Worm (Caenorhabditis elegans) whole organism, young adult: ENCODE results near the gene str-4.

Source experiments
- B0035.1 ChIP-seq: sonication (generic microtip); optimal IDR thresholded peaks from 2 replicates; lab custom pipeline; 2016; ENCODE audit warnings: missing genetic modification characterization, mild to moderate bottlenecking, missing compliant biosample characterization, missing genotype, missing genetic modification reagents
- B0336.3 ChIP-seq: fragments of 200-800 bp; sonication (Bioruptor generic); IDR thresholded peaks from 2 replicates; pipeline ENCODE4 v1.3.6; 2022; ENCODE audit warnings: missing genetic modification characterization, missing compliant biosample characterization
- C17E4.6 ChIP-seq: fragments of 200-800 bp; sonication (Bioruptor generic); IDR thresholded peaks from 2 replicates; pipeline ENCODE4 v1.3.6; 2022; ENCODE audit warnings: missing genetic modification reagents, missing genetic modification characterization, missing compliant biosample characterization
- F23B12.7 ChIP-seq: sonication (generic microtip); optimal IDR thresholded peaks from 2 replicates; lab custom pipeline; 2017; ENCODE audit warnings: missing genetic modification characterization, mild to moderate bottlenecking, missing compliant biosample characterization, antibody characterized with exemption, moderate library complexity; ENCODE audit not compliant: insufficient read depth
- F55B11.4 ChIP-seq: sonication (generic microtip); optimal IDR thresholded peaks from 2 replicates; lab custom pipeline; 2016; ENCODE audit warnings: missing compliant biosample characterization, missing genetic modification characterization, borderline replicate concordance; ENCODE audit not compliant: insufficient read depth
- T26A5.8 ChIP-seq: sonication (generic microtip); optimal IDR thresholded peaks from 2 replicates; lab custom pipeline; 2016; ENCODE audit warnings: missing genetic modification characterization, missing compliant biosample characterization
- Y53F4B.3 ChIP-seq: fragments of 200-800 bp; sonication (Bioruptor generic); IDR thresholded peaks from 2 replicates; pipeline ENCODE4 v1.3.6; 2022; ENCODE audit warnings: missing genetic modification reagents, missing genetic modification characterization, missing compliant biosample characterization
- Y67H2A.10 ChIP-seq: fragments of 200-800 bp; sonication (Bioruptor generic); conservative IDR thresholded peaks from 2 replicates; pipeline ENCODE4 v1.3.6; 2022; ENCODE audit warnings: missing genetic modification reagents, missing genetic modification characterization, missing compliant biosample characterization
- Y79H2A.3 ChIP-seq: fragments of 200-800 bp; sonication (Bioruptor generic); conservative IDR thresholded peaks from 2 replicates; pipeline ENCODE4 v1.3.6; 2022; ENCODE audit warnings: missing genetic modification reagents, missing genetic modification characterization, missing compliant biosample characterization
- Y95B8A.8 ChIP-seq: fragments of 200-800 bp; sonication (Bioruptor generic); IDR thresholded peaks from 2 replicates; pipeline ENCODE4 v1.3.6; 2022; ENCODE audit warnings: missing genetic modification reagents, missing genetic modification characterization, missing compliant biosample characterization
- ama-1 ChIP-seq, 3 experiments: fragments of 150-350 bp in 1 of 3; sonication (generic microtip) in 2 of 3; optimal IDR thresholded peaks; 2 replicates each; lab custom pipeline; 2014 to 2018; ENCODE audit warnings: missing biosample characterization in 2 of 3, missing genetic modification characterization in 2 of 3, missing genetic modification reagents in 2 of 3
- aptf-3 ChIP-seq: fragments of 200-800 bp; sonication (Bioruptor generic); IDR thresholded peaks from 2 replicates; pipeline ENCODE4 v1.3.6; 2022; ENCODE audit warnings: missing genetic modification characterization, missing compliant biosample characterization
- ceh-27 ChIP-seq: fragments of 200-800 bp; sonication (Bioruptor generic); optimal IDR thresholded peaks from 2 replicates; lab custom pipeline; 2018; ENCODE audit warnings: mild to moderate bottlenecking, missing genetic modification characterization, moderate library complexity, missing compliant biosample characterization
- die-1 ChIP-seq: sonication (generic microtip); optimal IDR thresholded peaks from 2 replicates; lab custom pipeline; 2016; ENCODE audit warnings: missing genotype, mild to moderate bottlenecking, missing genetic modification characterization, missing compliant biosample characterization
- dpl-1 ChIP-seq: fragments of 150-350 bp; optimal IDR thresholded peaks from 2 replicates; lab custom pipeline; 2014; ENCODE audit warnings: missing biosample characterization, missing genetic modification reagents, missing genetic modification characterization
- egl-18 ChIP-seq: fragments of 200-800 bp; sonication (Bioruptor generic); IDR thresholded peaks from 2 replicates; pipeline ENCODE4 v1.3.6; 2022; ENCODE audit warnings: missing genetic modification reagents, missing genetic modification characterization, missing compliant biosample characterization
- egl-44 ChIP-seq: fragments of 200-800 bp; sonication (Bioruptor generic); IDR thresholded peaks from 2 replicates; pipeline ENCODE4 v1.3.6; 2022; ENCODE audit warnings: missing genetic modification reagents, missing genetic modification characterization, missing compliant biosample characterization
- egrh-3 ChIP-seq: fragments of 200-800 bp; sonication (Bioruptor generic); IDR thresholded peaks from 2 replicates; pipeline ENCODE4 v1.3.6; 2022; ENCODE audit warnings: missing genetic modification reagents, missing genetic modification characterization, missing compliant biosample characterization
- ets-4 ChIP-seq: fragments of 200-800 bp; sonication (Bioruptor generic); optimal IDR thresholded peaks from 2 replicates; lab custom pipeline; 2018; ENCODE audit warnings: mild to moderate bottlenecking, missing genetic modification characterization, missing compliant biosample characterization
- hlh-26 ChIP-seq: fragments of 200-800 bp; sonication (Bioruptor generic); conservative IDR thresholded peaks from 2 replicates; pipeline ENCODE4 v1.3.6; 2022; ENCODE audit warnings: missing genetic modification reagents, missing genetic modification characterization, missing compliant biosample characterization
- hmg-20 ChIP-seq: fragments of 200-800 bp; sonication (Bioruptor generic); IDR thresholded peaks from 2 replicates; pipeline ENCODE4 v1.3.6; 2022; ENCODE audit warnings: missing genetic modification reagents, missing genetic modification characterization, missing compliant biosample characterization
- hrde-1 ChIP-seq: sonication (generic microtip); optimal IDR thresholded peaks from 2 replicates; lab custom pipeline; 2016; ENCODE audit warnings: missing genetic modification characterization, mild to moderate bottlenecking, missing compliant biosample characterization, moderate library complexity, missing genotype, missing genetic modification reagents, borderline replicate concordance
- let-607 ChIP-seq, 2 experiments: fragments of 200-800 bp in 1 of 2; sonication (Bioruptor generic) in 1 of 2; sonication (generic microtip) in 1 of 2; optimal IDR thresholded peaks; 2 replicates each; lab custom pipeline; 2016 to 2018; ENCODE audit warnings: mild to moderate bottlenecking in 2 of 2, missing compliant biosample characterization in 2 of 2, missing genetic modification characterization in 2 of 2, moderate library complexity in 2 of 2, missing genotype in 1 of 2
- lin-40 ChIP-seq: sonication (generic microtip); optimal IDR thresholded peaks from 2 replicates; lab custom pipeline; 2016; ENCODE audit warnings: missing genetic modification characterization, mild to moderate bottlenecking, missing compliant biosample characterization, missing genotype, missing genetic modification reagents
- lir-1 ChIP-seq: fragments of 200-800 bp; sonication (Bioruptor generic); conservative IDR thresholded peaks from 2 replicates; pipeline ENCODE4 v1.3.6; 2022; ENCODE audit warnings: missing genetic modification reagents, missing genetic modification characterization, missing compliant biosample characterization
- madf-6 ChIP-seq: fragments of 200-800 bp; sonication (Bioruptor generic); IDR thresholded peaks from 2 replicates; pipeline ENCODE4 v1.3.6; 2022; ENCODE audit warnings: missing genetic modification reagents, missing genetic modification characterization, missing compliant biosample characterization
- madf-8 ChIP-seq: fragments of 200-800 bp; sonication (Bioruptor generic); conservative IDR thresholded peaks from 2 replicates; pipeline ENCODE4 v1.3.6; 2022; ENCODE audit warnings: missing genetic modification reagents, missing genetic modification characterization, missing compliant biosample characterization
- mel-28 ChIP-seq: sonication (generic microtip); optimal IDR thresholded peaks from 2 replicates; lab custom pipeline; 2016; ENCODE audit warnings: borderline replicate concordance, mild to moderate bottlenecking, missing genetic modification characterization, missing compliant biosample characterization
- pbrm-1 ChIP-seq: fragments of 200-800 bp; sonication (Bioruptor generic); IDR thresholded peaks from 2 replicates; pipeline ENCODE4 v1.3.6; 2022; ENCODE audit warnings: missing genetic modification reagents, missing genetic modification characterization, missing compliant biosample characterization
- rpc-1 ChIP-seq, 2 experiments: fragments of 150-350 bp in 1 of 2; sonication (generic microtip) in 1 of 2; optimal IDR thresholded peaks; 2 replicates each; lab custom pipeline; 2014 to 2018; ENCODE audit warnings: missing biosample characterization in 1 of 2, missing genetic modification characterization in 1 of 2, missing genetic modification reagents in 1 of 2, missing genotype in 1 of 2
- sdz-38 ChIP-seq: sonication (generic microtip); optimal IDR thresholded peaks from 2 replicates; lab custom pipeline; 2016; ENCODE audit warnings: missing genotype, missing genetic modification characterization, missing compliant biosample characterization
- sea-2 ChIP-seq: fragments of 200-800 bp; sonication (Bioruptor generic); IDR thresholded peaks from 2 replicates; pipeline ENCODE4 v1.3.6; 2022; ENCODE audit warnings: missing genetic modification characterization, missing compliant biosample characterization
- snpc-1.3 ChIP-seq: sonication (generic microtip); optimal IDR thresholded peaks from 2 replicates; lab custom pipeline; 2017; ENCODE audit warnings: missing genetic modification characterization, mild to moderate bottlenecking, missing compliant biosample characterization, antibody characterized with exemption, moderate library complexity, missing genotype, missing genetic modification reagents; ENCODE audit not compliant: insufficient read depth
- snpc-4 ChIP-seq, 5 experiments: fragments of 150-350 bp in 1 of 5; sonication (generic microtip) in 4 of 5; optimal IDR thresholded peaks; 2 replicates each; lab custom pipeline; 2014 to 2018; ENCODE audit warnings: missing genetic modification characterization in 5 of 5, missing biosample characterization in 3 of 5, antibody characterized with exemption in 2 of 5, mild to moderate bottlenecking in 2 of 5, missing compliant biosample characterization in 2 of 5, missing genotype in 2 of 5, moderate library complexity in 2 of 5, missing genetic modification reagents in 1 of 5
- tbp1 ChIP-seq: fragments of 200-800 bp; sonication (Bioruptor generic); optimal IDR thresholded peaks from 2 replicates; lab custom pipeline; 2018; ENCODE audit warnings: mild to moderate bottlenecking, missing genetic modification characterization, missing compliant biosample characterization
- xnd-1 ChIP-seq: sonication (generic microtip); optimal IDR thresholded peaks from 2 replicates; lab custom pipeline; 2016; ENCODE audit warnings: missing genotype, missing genetic modification reagents, missing genetic modification characterization, missing compliant biosample characterization
- zfh-2 ChIP-seq: fragments of 200-800 bp; sonication (Bioruptor generic); conservative IDR thresholded peaks from 2 replicates; pipeline ENCODE4 v1.3.6; 2022; ENCODE audit warnings: missing genetic modification reagents, missing genetic modification characterization, missing compliant biosample characterization
- ztf-28 ChIP-seq: fragments of 200-800 bp; sonication (Bioruptor generic); IDR thresholded peaks from 2 replicates; pipeline ENCODE4 v1.3.6; 2022; ENCODE audit warnings: missing genetic modification reagents, missing genetic modification characterization, missing compliant biosample characterization
- ztf-6 ChIP-seq: fragments of 200-800 bp; sonication (Bioruptor generic); IDR thresholded peaks from 2 replicates; pipeline ENCODE4 v1.3.6; 2022; ENCODE audit warnings: missing genetic modification reagents, missing genetic modification characterization, missing compliant biosample characterization

Gene str-4

ce11 chrV:13339633-13340290, at the start of gene str-4, which contains the start of gene lgc-48:
Gene str-4 (minus strand): TSS chrV:13339733.
Gene lgc-48 (plus strand): TSS chrV:13340240.
- TF ChIP-seq F55B11.4 (tag; lab: Kevin White, UChicago) (no peak), sdz-38 (tag; lab: Kevin White, UChicago) (no peak), pbrm-1 (GFP tag; lab: Robert Waterston, UW) (no peak), snpc-4 (GFP tag; optimal IDR thresholded peaks at IDR 0.05; lab: Kevin White, UChicago) (no peak), snpc-4 (tag; optimal IDR thresholded peaks at IDR 0.05; lab: Kevin White, UChicago) (no peak), die-1 (tag; lab: Kevin White, UChicago) (no peak), xnd-1 (tag; lab: Kevin White, UChicago) (no peak), lin-40 (tag; lab: Kevin White, UChicago) (no peak), madf-6 (GFP tag; lab: Robert Waterston, UW) (no peak), egl-18 (GFP tag; lab: Robert Waterston, UW) (no peak), hlh-26 (no peak), dpl-1 (GFP tag; lab: Kevin White, UChicago) (no peak), ceh-27 (GFP tag; lab: Kevin White, UChicago) (no peak), snpc-1.3 (tag; lab: Kevin White, UChicago) (no peak), egl-44 (GFP tag; lab: Robert Waterston, UW) (no peak), T26A5.8 (no peak), sea-2 (GFP tag; lab: Robert Waterston, UW) (no peak), B0035.1 (no peak), Y53F4B.3 (GFP tag; lab: Robert Waterston, UW) (no peak), ztf-28 (GFP tag; lab: Robert Waterston, UW) (no peak), lir-1 (GFP tag; lab: Robert Waterston, UW) (no peak)

- TF ChIP-seq T26A5.8 (no peak), ets-4 (GFP tag; lab: Kevin White, UChicago) (no peak), ztf-6 (no peak)
Observed at ce11 chrV:13388961-13389360, 49.4 kb upstream of the str-4 start.

- TF ChIP-seq tbp1 (GFP tag; lab: Kevin White, UChicago) (no peak), madf-8 (GFP tag; lab: Robert Waterston, UW) (no peak), egrh-3 (GFP tag; lab: Robert Waterston, UW) (no peak), rpc-1 (optimal IDR thresholded peaks at IDR 0.05; lab: Kevin White, UChicago) (no peak), rpc-1 (tag; optimal IDR thresholded peaks at IDR 0.05; lab: Kevin White, UChicago) (no peak), mel-28 (tag; lab: Kevin White, UChicago) (no peak), xnd-1 (tag; lab: Kevin White, UChicago) (no peak), Y95B8A.8 (no peak), Y79H2A.3 (no peak), sea-2 (GFP tag; lab: Robert Waterston, UW) (no peak), die-1 (tag; lab: Kevin White, UChicago) (no peak), Y67H2A.10 (GFP tag; lab: Robert Waterston, UW) (no peak), ama-1 (optimal IDR thresholded peaks at IDR 0.05; lab: Kevin White, UChicago) (no peak), ama-1 (GFP tag; optimal IDR thresholded peaks at IDR 0.05; lab: Kevin White, UChicago) (no peak), C17E4.6 (GFP tag; lab: Robert Waterston, UW) (no peak), hrde-1 (tag; lab: Kevin White, UChicago) (no peak), let-607 (tag; optimal IDR thresholded peaks at IDR 0.05; lab: Kevin White, UChicago) (no peak), B0336.3 (GFP tag; lab: Robert Waterston, UW) (no peak), hmg-20 (GFP tag; lab: Robert Waterston, UW) (no peak), F23B12.7 (no peak), zfh-2 (no peak), aptf-3 (no peak)
Observed at ce11 chrV:13387472-13387871, 47.9 kb upstream of the str-4 start.
